Worm (Caenorhabditis elegans): Measurements from ENCODE around the gene K11G9.5.
A peak's percentile ranks its signal among the peaks of the same experiment; 100 is the strongest.

Gene K11G9.5

ce11 chrV:6688392-6688791 is at the start of gene K11G9.5:
Gene K11G9.5 (minus strand): TSS chrV:6688492.
- TF ChIP-seq nhr-6 (tag; optimal IDR thresholded peaks at IDR 0.05), result no peak
- TF ChIP-seq D1046.2 (GFP tag; IDR thresholded peaks at IDR 0.05), result no peak
- no peak for TF ChIP-seq zfp-3 (GFP tag; conservative IDR thresholded peaks at IDR 0.05)
- TF ChIP-seq php-3 (GFP tag; IDR thresholded peaks at IDR 0.05), result no peak
- no peak for TF ChIP-seq mxl-2 (GFP tag; conservative IDR thresholded peaks at IDR 0.05)
- no peak for TF ChIP-seq dpl-1 (GFP tag; optimal IDR thresholded peaks at IDR 0.05)
- no peak for TF ChIP-seq ama-1 (optimal IDR thresholded peaks at IDR 0.05)
- TF ChIP-seq vab-7 (GFP tag; IDR thresholded peaks at IDR 0.05), result no peak
- TF ChIP-seq dmd-9 (GFP tag; IDR thresholded peaks at IDR 0.05), result no peak
- no peak for TF ChIP-seq F26F4.8 (GFP tag; conservative IDR thresholded peaks at IDR 0.05)

- peak; percentile 4 for TF ChIP-seq cey-2 (tag; optimal IDR thresholded peaks at IDR 0.05; ENCODE audit: borderline replicate concordance, insufficient read depth)
- TF ChIP-seq nhr-28 (tag; optimal IDR thresholded peaks at IDR 0.05), result peak; percentile 18
- TF ChIP-seq nhr-25 (tag; optimal IDR thresholded peaks at IDR 0.05; ENCODE audit: borderline replicate concordance, insufficient read depth), result peak; percentile 5
- 0 out of 2 replicates have a peak, but pooled peaks have one; percentile 10 for TF ChIP-seq dmd-6 (GFP tag; IDR thresholded peaks at IDR 0.05)
- TF ChIP-seq ZK546.5 (tag; optimal IDR thresholded peaks at IDR 0.05), result no peak
- TF ChIP-seq nhr-6 (tag; optimal IDR thresholded peaks at IDR 0.05), result no peak
- TF ChIP-seq hlh-11 (tag; optimal IDR thresholded peaks at IDR 0.05), result peak; percentile 14
- peak; percentile 34 for TF ChIP-seq nhr-48 (tag; optimal IDR thresholded peaks at IDR 0.05)
- peak; percentile 22 for TF ChIP-seq mep-1 (tag; optimal IDR thresholded peaks at IDR 0.05)
- peak in 1 of 2 experiments; percentile 71 for TF ChIP-seq unc-62 (GFP tag; optimal IDR thresholded peaks at IDR 0.05 in 1 of 2)
- no peak for TF ChIP-seq unc-62 (tag; optimal IDR thresholded peaks at IDR 0.05)
- no peak for TF ChIP-seq zip-11 (GFP tag; IDR thresholded peaks at IDR 0.05)
- TF ChIP-seq mxl-3 (GFP tag; optimal IDR thresholded peaks at IDR 0.05), result no peak
- TF ChIP-seq spr-3 (GFP tag; optimal IDR thresholded peaks at IDR 0.05), result no peak
Observed at ce11 chrV:6736877-6737276, 48.6 kb upstream of the K11G9.5 start.

DNA sequence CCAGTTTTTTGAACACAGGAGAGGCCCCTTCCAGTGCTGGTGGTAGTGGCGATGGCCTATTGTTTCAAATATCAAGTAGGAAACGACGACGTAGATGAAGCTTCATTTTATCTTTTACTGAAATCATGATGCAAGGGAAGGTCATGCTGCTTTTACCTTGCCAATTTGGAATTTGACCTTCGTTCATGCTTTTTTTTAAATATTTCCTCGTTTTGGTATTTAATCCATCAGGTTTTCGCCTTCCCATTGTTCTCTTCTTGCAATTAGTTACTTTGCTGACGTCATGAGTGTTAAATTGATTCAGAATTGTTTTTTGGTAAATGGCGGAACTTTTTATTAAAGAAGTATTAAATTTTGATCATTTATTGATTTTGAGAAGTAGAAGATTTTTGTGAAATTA is 47.8 kb upstream of the K11G9.5 start:
- peak in 1 of 2 experiments; percentile 41 for TF ChIP-seq unc-62 (GFP tag; optimal IDR thresholded peaks at IDR 0.05 in 1 of 2)
- TF ChIP-seq unc-62 (tag; optimal IDR thresholded peaks at IDR 0.05), result no peak
- TF ChIP-seq nhr-25 (tag; optimal IDR thresholded peaks at IDR 0.05; ENCODE audit: borderline replicate concordance, insufficient read depth), result peak; percentile 0
- TF ChIP-seq nhr-102 (tag; optimal IDR thresholded peaks at IDR 0.05), result no peak

ce11 chrV:6732995-6733394 is 44.7 kb upstream of the K11G9.5 start, which contains the start of gene grl-8:
Gene grl-8 (minus strand): TSS chrV:6733095.
- TF ChIP-seq F26F4.8 (GFP tag; conservative IDR thresholded peaks at IDR 0.05) (no peak), rbr-2 (tag; optimal IDR thresholded peaks at IDR 0.05) (no peak), mxl-3 (GFP tag; optimal IDR thresholded peaks at IDR 0.05) (no peak), dmd-6 (GFP tag; IDR thresholded peaks at IDR 0.05) (no peak), nhr-28 (tag; optimal IDR thresholded peaks at IDR 0.05) (no peak), ceh-82 (tag; optimal IDR thresholded peaks at IDR 0.05) (no peak), D1046.2 (GFP tag; IDR thresholded peaks at IDR 0.05) (no peak)

DNA sequence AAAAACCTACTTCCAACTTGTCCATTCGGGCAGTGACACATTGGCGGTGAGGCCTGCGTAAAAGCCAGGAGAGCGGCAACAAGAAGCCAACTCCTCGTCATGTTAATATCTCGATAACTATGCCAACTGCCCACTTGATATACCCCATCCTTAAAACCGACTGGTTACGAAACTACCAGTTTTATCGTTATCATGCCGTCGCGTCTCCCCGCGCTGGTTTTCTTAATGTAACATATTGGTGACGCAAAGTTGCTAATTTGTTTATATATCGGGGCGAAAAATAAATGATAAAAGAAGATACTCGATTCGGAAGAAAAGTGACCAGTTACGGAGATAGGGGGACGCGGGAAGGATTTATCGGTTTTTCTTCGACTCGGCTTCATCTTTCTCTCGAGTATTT is 43.3 kb upstream of the K11G9.5 start, which contains the start of gene grl-9:
grl-9 (minus strand) TSS at position 101 of the 400 bp plus-strand sequence.
- TF ChIP-seq F10B5.3 (tag; optimal IDR thresholded peaks at IDR 0.05), result no peak
- peak; percentile 14 for TF ChIP-seq aha-1 (tag)
- TF ChIP-seq T20F7.1 (GFP tag; optimal IDR thresholded peaks at IDR 0.05), result no peak
- no peak for TF ChIP-seq daf-12 (tag; optimal IDR thresholded peaks at IDR 0.05)
- TF ChIP-seq mxl-3 (GFP tag; optimal IDR thresholded peaks at IDR 0.05), result no peak
- no peak for TF ChIP-seq vab-7 (GFP tag; IDR thresholded peaks at IDR 0.05)
- TF ChIP-seq unc-62 (GFP tag; optimal IDR thresholded peaks at IDR 0.05 in 1 of 2), result peak in 1 of 2 experiments; percentile 34
- TF ChIP-seq unc-62 (tag; optimal IDR thresholded peaks at IDR 0.05), result no peak
- no peak for TF ChIP-seq ZK337.2 (GFP tag; IDR thresholded peaks at IDR 0.05)
- TF ChIP-seq snpc-1.2 (GFP tag; IDR thresholded peaks at IDR 0.05), result no peak

Data from whole organism, L4 larva.